Worm (Caenorhabditis elegans) whole organism, L4/young adult: ENCODE results near the gene Y69E1A.1.

Experiments used
- W03F9.2 ChIP-seq: fragments of 150-350 bp; optimal IDR thresholded peaks from 2 replicates; lab custom pipeline; 2014; ENCODE audit warnings: missing biosample characterization, missing genetic modification characterization
- dao-5 ChIP-seq: sonication (generic microtip); optimal IDR thresholded peaks from 2 replicates; lab custom pipeline; 2016; ENCODE audit warnings: missing genotype, missing genetic modification characterization, moderate library complexity, missing compliant biosample characterization

- TF ChIP-seq W03F9.2 (tag; lab: Kevin White, UChicago) (peak; percentile 82), dao-5 (tag; lab: Kevin White, UChicago) (no peak)
These were observed 29.7 kb downstream of the Y69E1A.1 start for ce11 chrIV:10918877-10919560.
